Worm (Caenorhabditis elegans): ENCODE results near the gene C23G10.11.

The C23G10.11 gene

DNA sequence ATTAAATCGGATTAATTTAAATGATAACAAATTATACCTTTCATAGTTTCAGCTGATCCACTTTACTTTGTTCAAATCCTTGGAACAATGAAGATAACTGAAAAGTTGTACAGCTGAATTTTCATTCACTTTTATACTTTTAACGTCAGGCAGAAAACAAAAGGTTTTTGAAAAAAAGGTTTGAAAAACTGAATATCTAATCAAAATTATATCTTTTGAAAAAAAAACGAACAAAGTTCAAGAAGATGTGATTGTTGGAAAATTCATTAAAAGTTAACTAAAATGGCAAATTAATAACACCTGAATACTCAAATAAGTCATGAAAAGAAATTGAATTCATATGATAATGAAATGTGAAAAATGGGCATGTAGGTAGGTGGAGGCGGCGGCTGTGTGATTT is 21.3 kb upstream of the C23G10.11 start, which contains the start of gene T12A2.21:
Gene T12A2.21 (minus strand): TSS at position 101 of the 400 bp plus-strand sequence.
- TF ChIP-seq lin-32 (GFP tag; optimal IDR thresholded peaks at IDR 0.05) (no peak), mab-5 (tag; optimal IDR thresholded peaks at IDR 0.05) (no peak), pha-4 (tag; optimal IDR thresholded peaks at IDR 0.05) (no peak), elt-1 (tag; optimal IDR thresholded peaks at IDR 0.05; ENCODE audit: borderline replicate concordance, insufficient read depth) (no peak), drap-1 (GFP tag; optimal IDR thresholded peaks at IDR 0.05) (no peak), sptf-1 (tag; optimal IDR thresholded peaks at IDR 0.05) (no peak), M03D4.4 (tag; optimal IDR thresholded peaks at IDR 0.05) (no peak), tbx-8 (GFP tag; optimal IDR thresholded peaks at IDR 0.05) (no peak), ceh-83 (GFP tag; optimal IDR thresholded peaks at IDR 0.05) (no peak), nhr-28 (tag; optimal IDR thresholded peaks at IDR 0.05) (no peak), zip-8 (tag; optimal IDR thresholded peaks at IDR 0.05) (no peak), blmp-1 (tag; optimal IDR thresholded peaks at IDR 0.05) (no peak), ham-2 (GFP tag; optimal IDR thresholded peaks at IDR 0.05) (no peak)

DNA sequence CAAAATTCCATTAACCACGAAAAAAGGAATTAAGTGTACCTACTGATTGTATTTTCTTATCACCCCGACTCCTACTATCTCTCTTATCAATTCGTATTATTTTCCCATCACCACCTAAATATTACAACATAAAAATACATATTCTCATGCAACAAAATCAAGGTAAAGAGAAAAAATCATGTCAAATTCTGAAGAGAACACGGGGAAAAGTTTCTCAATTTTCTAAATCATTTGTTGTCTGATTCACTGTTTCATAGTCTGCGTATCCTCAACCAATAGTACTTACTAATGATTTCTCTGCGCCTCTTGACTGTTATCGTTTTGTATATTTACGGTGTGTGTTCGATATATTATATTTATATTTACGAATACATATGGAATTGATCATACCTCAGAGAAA is 16.5 kb upstream of the C23G10.11 start:
- TF ChIP-seq sem-2 (GFP tag; optimal IDR thresholded peaks at IDR 0.05) (no peak), elt-3 (tag; optimal IDR thresholded peaks at IDR 0.05) (peak; percentile 60)

DNA sequence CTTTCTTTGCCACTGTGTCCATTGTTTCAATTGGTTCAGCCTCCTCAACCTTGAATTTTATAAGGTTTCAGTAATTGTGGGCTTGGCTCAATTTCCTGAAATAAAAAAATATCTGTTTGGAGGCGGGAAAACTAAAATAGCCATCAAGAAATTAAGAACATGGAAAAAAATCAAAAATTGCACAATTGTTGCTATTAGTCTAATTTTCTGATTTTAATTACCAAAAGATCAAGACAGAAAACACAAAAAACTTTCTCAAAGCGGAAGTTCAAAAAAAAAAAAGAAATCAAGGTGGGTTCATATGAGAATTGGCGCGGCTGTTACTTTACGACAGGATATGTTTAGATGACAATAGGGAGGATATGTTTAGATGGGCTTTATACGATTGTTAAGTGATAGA is 15.5 kb upstream of the C23G10.11 start, which contains the start of gene esyt-2:
Gene esyt-2 (minus strand): TSS at position 101 of the 400 bp plus-strand sequence.
- no peak for TF ChIP-seq sptf-1 (tag; optimal IDR thresholded peaks at IDR 0.05)
- TF ChIP-seq lsy-2 (tag; optimal IDR thresholded peaks at IDR 0.05): no peak
- no peak for TF ChIP-seq ceh-43 (GFP tag; optimal IDR thresholded peaks at IDR 0.05)

DNA sequence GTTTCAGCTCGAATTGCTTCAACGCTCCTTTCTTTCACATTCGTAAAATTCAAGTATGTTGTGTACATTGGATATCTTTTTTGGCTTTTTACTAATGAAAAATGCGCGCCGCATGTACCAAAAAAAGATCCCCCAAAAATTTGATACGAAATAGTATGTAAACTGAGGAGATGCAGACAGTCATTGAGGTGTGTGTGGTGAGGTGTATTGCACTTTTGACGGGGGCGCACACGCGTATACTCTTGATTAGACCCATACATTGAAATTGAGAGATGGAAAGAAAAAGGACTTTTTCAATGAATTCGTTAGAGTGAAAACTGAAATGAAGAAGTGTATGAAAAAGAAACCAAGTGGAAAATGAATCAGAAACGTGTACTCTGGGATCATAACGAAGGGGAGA is 6.0 kb upstream of the C23G10.11 start:
- TF ChIP-seq zip-8 (tag; optimal IDR thresholded peaks at IDR 0.05): no peak
- no peak for TF ChIP-seq blmp-1 (tag; optimal IDR thresholded peaks at IDR 0.05)
- TF ChIP-seq lin-13 (tag; optimal IDR thresholded peaks at IDR 0.05): no peak
- no peak for TF ChIP-seq ham-2 (GFP tag; optimal IDR thresholded peaks at IDR 0.05)
- no peak for TF ChIP-seq flh-1 (GFP tag; optimal IDR thresholded peaks at IDR 0.05)
- TF ChIP-seq snpc-4 (tag; optimal IDR thresholded peaks at IDR 0.05): no peak
- no peak for TF ChIP-seq lsy-2 (tag; optimal IDR thresholded peaks at IDR 0.05)

DNA sequence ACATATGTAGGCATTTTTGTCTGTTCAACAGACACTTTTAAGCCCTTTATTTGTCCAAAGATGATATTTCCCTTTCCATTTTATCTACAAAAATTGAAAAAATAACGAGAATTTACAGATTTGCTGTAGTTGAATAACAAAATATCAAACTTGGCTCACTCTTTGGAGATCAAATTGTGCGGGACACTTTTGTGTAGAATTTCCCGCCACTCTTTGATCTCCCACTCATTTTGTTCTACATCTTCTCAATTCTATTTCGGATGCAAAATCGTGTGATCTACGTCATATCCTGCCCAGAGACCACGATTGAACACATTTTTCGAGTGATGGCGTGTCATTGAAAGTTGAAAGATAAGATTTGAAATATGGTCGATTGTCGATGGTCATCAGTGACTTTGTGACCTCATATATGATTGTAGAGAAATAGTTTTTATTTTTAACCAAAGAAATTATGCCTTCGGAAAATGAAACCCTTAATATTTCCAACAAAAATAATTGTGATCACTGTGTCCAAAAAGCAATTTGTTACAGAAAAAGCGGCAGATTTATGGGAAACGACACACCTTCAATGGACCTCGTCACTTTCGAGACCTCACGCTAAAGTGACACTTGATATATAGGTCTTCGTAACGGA is 1.6 kb upstream of the C23G10.11 start, which contains the start of gene hot-4:
Gene hot-4 (plus strand): TSS at position 584 of the 634 bp plus-strand sequence.
- no peak for TF ChIP-seq sem-2 (GFP tag; optimal IDR thresholded peaks at IDR 0.05)
- no peak for TF ChIP-seq ces-1 (GFP tag; optimal IDR thresholded peaks at IDR 0.05)
- no peak for TF ChIP-seq lin-32 (GFP tag; optimal IDR thresholded peaks at IDR 0.05)
- TF ChIP-seq M03D4.4 (tag; optimal IDR thresholded peaks at IDR 0.05): no peak
- TF ChIP-seq lin-13 (tag; optimal IDR thresholded peaks at IDR 0.05): no peak
- TF ChIP-seq nhr-2 (tag; optimal IDR thresholded peaks at IDR 0.05): no peak

DNA sequence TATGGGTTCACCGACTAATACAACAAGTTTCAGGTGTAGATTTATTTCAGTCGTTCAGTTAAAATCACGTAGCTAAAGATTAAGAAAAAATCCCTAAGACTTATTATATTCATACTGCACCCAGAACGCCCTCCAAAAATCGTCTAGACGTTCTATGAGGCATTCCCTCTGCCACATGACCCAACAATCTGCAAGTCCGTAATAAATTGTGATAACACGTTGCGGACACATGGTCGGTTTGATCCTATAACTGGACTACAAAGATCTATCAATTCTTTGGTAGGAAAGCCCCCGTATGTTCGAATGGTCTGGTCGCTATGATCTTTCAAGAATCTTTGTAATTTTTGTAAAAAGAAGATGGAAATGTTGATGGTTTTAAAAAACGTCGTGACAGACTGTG is 567 bp upstream of the C23G10.11 start:
- TF ChIP-seq elt-3 (tag; optimal IDR thresholded peaks at IDR 0.05) (no peak), hlh-1 (tag; optimal IDR thresholded peaks at IDR 0.05) (no peak), nhr-237 (tag; optimal IDR thresholded peaks at IDR 0.05) (no peak), cnd-1 (tag; optimal IDR thresholded peaks at IDR 0.05) (no peak), sptf-1 (tag; optimal IDR thresholded peaks at IDR 0.05) (no peak), ztf-11 (tag; optimal IDR thresholded peaks at IDR 0.05) (no peak), lin-13 (tag; optimal IDR thresholded peaks at IDR 0.05) (no peak), lsy-2 (tag; optimal IDR thresholded peaks at IDR 0.05) (no peak), unc-39 (tag; optimal IDR thresholded peaks at IDR 0.05) (no peak), nhr-2 (tag; optimal IDR thresholded peaks at IDR 0.05) (no peak), flh-1 (GFP tag; optimal IDR thresholded peaks at IDR 0.05) (no peak), mls-2 (tag; optimal IDR thresholded peaks at IDR 0.05) (no peak), tbx-8 (GFP tag; optimal IDR thresholded peaks at IDR 0.05) (no peak), unc-62 (GFP tag; optimal IDR thresholded peaks at IDR 0.05) (no peak), ham-2 (GFP tag; optimal IDR thresholded peaks at IDR 0.05) (no peak), sem-2 (GFP tag; optimal IDR thresholded peaks at IDR 0.05) (no peak)
